Worm (Caenorhabditis elegans) whole organism, L4 larva: ENCODE measurements around the gene H01G02.3.

Experiments
- ZK546.5 ChIP-seq, 2 experiments: sonication (generic microtip); optimal IDR thresholded peaks; 2 replicates each; lab custom pipeline; 2017; ENCODE audit warnings: missing biosample characterization in 2 of 2, missing genetic modification characterization in 2 of 2
- dpl-1 ChIP-seq: fragments of 150-350 bp; optimal IDR thresholded peaks from 2 replicates; lab custom pipeline; 2014; ENCODE audit warnings: missing biosample characterization, missing genetic modification reagents, missing genetic modification characterization
- duxl-1 ChIP-seq: sonication (generic microtip); optimal IDR thresholded peaks from 2 replicates; lab custom pipeline; 2016; ENCODE audit warnings: mild to moderate bottlenecking, missing genetic modification characterization, moderate library complexity, missing compliant biosample characterization; ENCODE audit not compliant: poor library complexity
- nhr-77 ChIP-seq: fragments of 150-350 bp; optimal IDR thresholded peaks from 2 replicates; lab custom pipeline; 2014; ENCODE audit warnings: missing biosample characterization, missing genetic modification characterization
- pha-4 ChIP-seq, 2 experiments: fragments of 150-350 bp in 1 of 2; fragments of 200-800 bp in 1 of 2; sonication (Bioruptor generic) in 1 of 2; IDR thresholded peaks in 1 of 2; optimal IDR thresholded peaks in 1 of 2; 2 replicates each; pipeline versions ENCODE4 v1.3.6 to Lab custom; 2014 to 2022; ENCODE audit warnings: missing genetic modification characterization in 2 of 2, missing genetic modification reagents in 2 of 2, missing biosample characterization in 1 of 2, missing compliant biosample characterization in 1 of 2

- no peak for TF ChIP-seq dpl-1 (GFP tag; lab: Kevin White, UChicago)
- TF ChIP-seq ZK546.5 (tag; optimal IDR thresholded peaks at IDR 0.05; lab: Kevin White, UChicago): no peak
- no peak for TF ChIP-seq pha-4 (GFP tag; IDR thresholded peaks at IDR 0.05; lab: Robert Waterston, UW)
- TF ChIP-seq pha-4 (tag; optimal IDR thresholded peaks at IDR 0.05; lab: Kevin White, UChicago): no peak
- no peak for TF ChIP-seq duxl-1
- TF ChIP-seq nhr-77: no peak
These were observed 775 bp upstream of the H01G02.3 start for ce11 chrIV:11793170-11793569.
